Worm (Caenorhabditis elegans) whole organism, young adult: Measurements from ENCODE around the gene B0403.3.

Experiments
- B0261.1 ChIP-seq: sonication (generic microtip); optimal IDR thresholded peaks from 2 replicates; lab custom pipeline; 2016; ENCODE audit warnings: mild to moderate bottlenecking, missing genetic modification characterization, moderate library complexity, missing compliant biosample characterization
- C06A6.2 ChIP-seq: fragments of 200-800 bp; sonication (Bioruptor generic); conservative IDR thresholded peaks from 2 replicates; pipeline ENCODE4 v1.3.6; 2022; ENCODE audit warnings: missing genetic modification characterization, missing compliant biosample characterization
- F37B4.10 ChIP-seq: fragments of 200-800 bp; sonication (Bioruptor generic); IDR thresholded peaks from 2 replicates; pipeline ENCODE4 v1.3.6; 2022; ENCODE audit warnings: missing genetic modification characterization, missing compliant biosample characterization
- F49E8.2 ChIP-seq: sonication (generic microtip); optimal IDR thresholded peaks from 3 replicates; lab custom pipeline; 2017; ENCODE audit warnings: missing genetic modification characterization, mild to moderate bottlenecking, missing compliant biosample characterization, antibody characterized with exemption, moderate library complexity; ENCODE audit not compliant: insufficient read depth
- T07F8.4 ChIP-seq: sonication (generic microtip); optimal IDR thresholded peaks from 2 replicates; lab custom pipeline; 2016; ENCODE audit warnings: mild to moderate bottlenecking, missing genetic modification characterization, moderate library complexity, missing compliant biosample characterization
- Y56A3A.18 ChIP-seq: fragments of 200-800 bp; sonication (Bioruptor generic); IDR thresholded peaks from 2 replicates; pipeline ENCODE4 v1.3.6; 2022; ENCODE audit warnings: missing genetic modification reagents, missing genetic modification characterization, missing compliant biosample characterization
- Y67H2A.10 ChIP-seq: fragments of 200-800 bp; sonication (Bioruptor generic); conservative IDR thresholded peaks from 2 replicates; pipeline ENCODE4 v1.3.6; 2022; ENCODE audit warnings: missing genetic modification reagents, missing genetic modification characterization, missing compliant biosample characterization
- Y79H2A.3 ChIP-seq: fragments of 200-800 bp; sonication (Bioruptor generic); conservative IDR thresholded peaks from 2 replicates; pipeline ENCODE4 v1.3.6; 2022; ENCODE audit warnings: missing genetic modification reagents, missing genetic modification characterization, missing compliant biosample characterization
- Y95B8A.8 ChIP-seq: fragments of 200-800 bp; sonication (Bioruptor generic); IDR thresholded peaks from 2 replicates; pipeline ENCODE4 v1.3.6; 2022; ENCODE audit warnings: missing genetic modification reagents, missing genetic modification characterization, missing compliant biosample characterization
- ZK185.1 ChIP-seq: sonication (generic microtip); optimal IDR thresholded peaks from 2 replicates; lab custom pipeline; 2016; ENCODE audit warnings: mild to moderate bottlenecking, missing genetic modification characterization, missing compliant biosample characterization; ENCODE audit not compliant: poor library complexity, severe bottlenecking
- aptf-2 ChIP-seq: fragments of 200-800 bp; sonication (Bioruptor generic); conservative IDR thresholded peaks from 2 replicates; pipeline ENCODE4 v1.3.6; 2022; ENCODE audit warnings: missing genetic modification reagents, missing genetic modification characterization, missing compliant biosample characterization
- bed-2 ChIP-seq: fragments of 200-800 bp; sonication (Bioruptor generic); IDR thresholded peaks from 2 replicates; pipeline ENCODE4 v1.3.6; 2022; ENCODE audit warnings: missing genetic modification reagents, missing genetic modification characterization, missing compliant biosample characterization
- ccch-3 ChIP-seq: fragments of 200-800 bp; sonication (Bioruptor generic); optimal IDR thresholded peaks from 2 replicates; lab custom pipeline; 2018; ENCODE audit warnings: mild to moderate bottlenecking, missing genetic modification characterization, missing compliant biosample characterization
- ceh-79 ChIP-seq: sonication (generic microtip); optimal IDR thresholded peaks from 2 replicates; lab custom pipeline; 2017; ENCODE audit warnings: mild to moderate bottlenecking, missing genetic modification characterization, missing compliant biosample characterization
- ceh-91 ChIP-seq: fragments of 200-800 bp; sonication (Bioruptor generic); IDR thresholded peaks from 2 replicates; pipeline ENCODE4 v1.3.6; 2022; ENCODE audit warnings: missing genetic modification reagents, missing genetic modification characterization, missing compliant biosample characterization
- dpff-1 ChIP-seq: sonication (generic microtip); optimal IDR thresholded peaks from 2 replicates; lab custom pipeline; 2017; ENCODE audit warnings: mild to moderate bottlenecking, missing genetic modification characterization, missing compliant biosample characterization
- hmg-1.2 ChIP-seq: fragments of 200-800 bp; sonication (Bioruptor generic); IDR thresholded peaks from 2 replicates; pipeline ENCODE4 v1.3.6; 2022; ENCODE audit warnings: missing genetic modification reagents, missing genetic modification characterization, missing compliant biosample characterization
- let-526 ChIP-seq: fragments of 200-800 bp; sonication (Bioruptor generic); IDR thresholded peaks from 2 replicates; pipeline ENCODE4 v1.3.6; 2022; ENCODE audit warnings: missing genetic modification reagents, missing genetic modification characterization, missing compliant biosample characterization
- let-607 ChIP-seq, 2 experiments: fragments of 200-800 bp in 1 of 2; sonication (Bioruptor generic) in 1 of 2; sonication (generic microtip) in 1 of 2; optimal IDR thresholded peaks; 2 replicates each; lab custom pipeline; 2016 to 2018; ENCODE audit warnings: mild to moderate bottlenecking in 2 of 2, missing compliant biosample characterization in 2 of 2, missing genetic modification characterization in 2 of 2, moderate library complexity in 2 of 2, missing genotype in 1 of 2
- lir-1 ChIP-seq: fragments of 200-800 bp; sonication (Bioruptor generic); conservative IDR thresholded peaks from 2 replicates; pipeline ENCODE4 v1.3.6; 2022; ENCODE audit warnings: missing genetic modification reagents, missing genetic modification characterization, missing compliant biosample characterization
- lsl-1 ChIP-seq: fragments of 200-800 bp; sonication (Bioruptor generic); optimal IDR thresholded peaks from 2 replicates; lab custom pipeline; 2018; ENCODE audit warnings: mild to moderate bottlenecking, missing genetic modification characterization, moderate library complexity, missing compliant biosample characterization
- madf-3 ChIP-seq: fragments of 200-800 bp; sonication (Bioruptor generic); IDR thresholded peaks from 2 replicates; pipeline ENCODE4 v1.3.6; 2022; ENCODE audit warnings: missing genetic modification reagents, missing genetic modification characterization, missing compliant biosample characterization
- mcd-1 ChIP-seq: fragments of 200-800 bp; sonication (Bioruptor generic); IDR thresholded peaks from 2 replicates; pipeline ENCODE4 v1.3.6; 2022; ENCODE audit warnings: missing genetic modification reagents, missing genetic modification characterization, missing compliant biosample characterization
- mel-28 ChIP-seq: sonication (generic microtip); optimal IDR thresholded peaks from 2 replicates; lab custom pipeline; 2016; ENCODE audit warnings: borderline replicate concordance, mild to moderate bottlenecking, missing genetic modification characterization, missing compliant biosample characterization
- nfyb-1 ChIP-seq: fragments of 200-800 bp; sonication (Bioruptor generic); IDR thresholded peaks from 2 replicates; pipeline ENCODE4 v1.3.6; 2022; ENCODE audit warnings: missing genetic modification reagents, missing genetic modification characterization, missing compliant biosample characterization
- nhr-120 ChIP-seq: fragments of 200-800 bp; sonication (Bioruptor generic); IDR thresholded peaks from 2 replicates; pipeline ENCODE4 v1.3.6; 2022; ENCODE audit warnings: missing genetic modification characterization, missing compliant biosample characterization
- nhr-80 ChIP-seq: sonication (generic microtip); optimal IDR thresholded peaks from 2 replicates; lab custom pipeline; 2016; ENCODE audit warnings: missing genetic modification characterization, missing compliant biosample characterization
- repo-1 ChIP-seq: sonication (generic microtip); optimal IDR thresholded peaks from 2 replicates; lab custom pipeline; 2017; ENCODE audit warnings: mild to moderate bottlenecking, missing genetic modification characterization, missing compliant biosample characterization
- zfh-2 ChIP-seq: fragments of 200-800 bp; sonication (Bioruptor generic); conservative IDR thresholded peaks from 2 replicates; pipeline ENCODE4 v1.3.6; 2022; ENCODE audit warnings: missing genetic modification reagents, missing genetic modification characterization, missing compliant biosample characterization
- ztf-25 ChIP-seq: fragments of 200-800 bp; sonication (Bioruptor generic); IDR thresholded peaks from 2 replicates; pipeline ENCODE4 v1.3.6; 2022; ENCODE audit warnings: missing genetic modification reagents, missing genetic modification characterization, missing compliant biosample characterization

Gene B0403.3

DNA sequence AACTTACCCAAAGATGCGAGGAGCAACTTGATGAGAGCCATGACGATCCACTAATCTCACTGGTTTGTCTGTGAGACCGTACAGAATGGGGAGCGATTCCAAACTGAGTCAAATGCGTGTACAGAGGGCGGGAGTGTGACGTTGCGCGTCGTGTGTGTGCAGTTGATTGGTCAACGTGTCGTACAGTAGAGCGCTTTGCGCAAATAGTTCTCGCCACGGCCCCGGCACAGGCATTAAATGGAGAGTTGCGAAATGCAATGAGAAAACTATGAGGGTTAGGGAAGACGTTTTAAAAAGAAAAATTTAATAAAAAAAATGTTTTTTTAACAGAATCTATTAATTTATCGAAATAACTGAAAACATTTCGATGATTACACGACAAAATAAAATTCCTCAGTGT lies 5.3 kb upstream of the B0403.3 start, which contains the start of gene pdi-6 (continued):
- TF ChIP-seq Y56A3A.18 (GFP tag; lab: Robert Waterston, UW) (peak; percentile 53; the same call in 1 of the 2 replicates), madf-3 (GFP tag; lab: Robert Waterston, UW) (0 out of 2 replicates have a peak, but pooled peaks have one; percentile 30), Y67H2A.10 (GFP tag; lab: Robert Waterston, UW) (0 out of 2 replicates have a peak, but pooled peaks have one; percentile 14), F49E8.2 (tag; lab: Kevin White, UChicago) (no peak), let-607 (tag; optimal IDR thresholded peaks at IDR 0.05; lab: Kevin White, UChicago) (peak; percentile 95)

DNA sequence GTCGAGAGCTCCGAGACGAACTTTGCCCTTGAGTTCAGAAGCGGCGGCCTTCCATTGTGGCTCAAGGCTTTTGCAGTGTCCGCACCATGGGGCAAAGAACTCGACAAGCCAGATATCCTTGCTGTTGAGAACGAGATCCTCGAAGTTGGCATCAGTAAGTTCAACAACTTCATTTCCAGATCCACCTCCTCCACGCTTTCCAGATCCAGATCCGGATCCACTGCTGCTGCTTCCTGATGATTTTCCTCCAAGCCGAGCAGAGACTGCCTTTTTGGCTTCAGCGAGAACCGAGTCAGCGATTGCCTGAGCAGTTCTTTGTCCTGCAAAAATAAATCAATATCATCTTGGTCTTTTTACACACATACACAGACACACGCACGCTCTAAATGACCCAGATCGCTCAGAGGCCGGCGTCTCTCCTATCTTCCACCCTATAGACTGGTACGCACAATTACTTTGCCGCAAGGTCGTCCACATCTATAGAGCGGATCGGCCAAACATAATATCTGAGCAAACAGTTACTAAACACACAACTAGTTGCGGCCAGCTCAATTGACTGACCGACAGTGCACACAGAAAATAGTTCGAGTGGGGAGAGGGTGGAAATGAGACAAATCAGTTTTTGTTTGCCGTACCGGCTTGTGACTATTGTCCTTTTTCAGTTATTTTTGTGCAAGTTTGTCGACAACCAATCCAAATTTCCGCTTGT lies 4.3 kb upstream of the B0403.3 start:
- TF ChIP-seq nhr-120 (no peak), nfyb-1 (GFP tag; lab: Robert Waterston, UW) (0 out of 2 replicates have a peak, but pooled peaks have one; percentile 8), zfh-2 (GFP tag; lab: Robert Waterston, UW) (peak; percentile 58; the same call in 1 of the 2 replicates), ceh-91 (GFP tag; lab: Robert Waterston, UW) (no peak), Y95B8A.8 (GFP tag; lab: Robert Waterston, UW) (no peak), Y56A3A.18 (GFP tag; lab: Robert Waterston, UW) (no peak), dpff-1 (tag; lab: Kevin White, UChicago) (no peak), mcd-1 (GFP tag; lab: Robert Waterston, UW) (0 out of 2 replicates have a peak, but pooled peaks have one; percentile 5)
- TF ChIP-seq, all 124 proteins: peak for 3

ce11 chrX:7066003-7066402 lies 2.9 kb upstream of the B0403.3 start:
- TF ChIP-seq bed-2 (GFP tag; lab: Robert Waterston, UW), result no peak
- no peak for TF ChIP-seq ceh-79 (tag; lab: Kevin White, UChicago)
- no peak for TF ChIP-seq let-526
- no peak for TF ChIP-seq ccch-3

DNA sequence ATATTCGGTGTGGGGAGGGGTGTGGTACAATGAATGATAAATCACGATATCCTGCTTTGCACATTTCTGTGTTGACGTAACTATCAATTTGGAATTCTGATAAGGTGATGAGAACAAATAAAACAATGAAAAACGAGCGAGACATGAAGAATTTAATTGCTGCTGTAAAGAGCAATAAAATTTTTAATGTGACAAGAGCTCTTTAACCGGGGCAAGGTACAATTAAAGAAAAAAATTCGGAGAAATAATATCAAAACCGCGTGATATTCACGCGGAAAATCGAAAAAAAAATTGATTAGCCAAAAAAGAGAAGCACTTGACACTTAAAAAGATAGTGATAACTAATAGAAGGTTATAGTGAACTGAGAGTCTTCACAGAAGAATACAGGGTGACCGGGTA lies 1.9 kb downstream of the B0403.3 start:
- TF ChIP-seq nhr-80 (tag; lab: Kevin White, UChicago) (peak; percentile 21), aptf-2 (GFP tag; lab: Robert Waterston, UW) (no peak)

ce11 chrX:7057357-7057756 lies 5.8 kb downstream of the B0403.3 start, which contains the start of gene B0403.5:
Gene B0403.5 (plus strand): TSS chrX:7057724.
- TF ChIP-seq repo-1 (no peak), nfyb-1 (GFP tag; lab: Robert Waterston, UW) (no peak), bed-2 (GFP tag; lab: Robert Waterston, UW) (no peak), B0261.1 (no peak), mel-28 (tag; lab: Kevin White, UChicago) (no peak), ztf-25 (GFP tag; lab: Robert Waterston, UW) (no peak), lsl-1 (GFP tag; lab: Kevin White, UChicago) (no peak), F37B4.10 (no peak), C06A6.2 (GFP tag; lab: Robert Waterston, UW) (no peak), hmg-1.2 (GFP tag; lab: Robert Waterston, UW) (no peak), ZK185.1 (no peak), T07F8.4 (tag; lab: Kevin White, UChicago) (no peak), Y79H2A.3 (GFP tag; lab: Robert Waterston, UW) (no peak), lir-1 (no peak)
